Fruit fly (Drosophila melanogaster) whole organism, pupa: ENCODE measurements around the gene DENR.

Experiments used
- CG10348 ChIP-seq: fragments of 200-800 bp; sonication (Bioruptor generic); IDR thresholded peaks from 2 replicates; pipeline ENCODE4 v1.3.6; 2022; ENCODE audit warnings: missing biosample characterization, missing genetic modification characterization
- CG12605 ChIP-seq: fragments of 200-800 bp; sonication (Bioruptor generic); IDR thresholded peaks from 2 replicates; pipeline ENCODE4 v1.3.6; 2022; ENCODE audit warnings: missing biosample characterization, missing genetic modification characterization
- CG13204 ChIP-seq: fragments of 200-800 bp; sonication (Bioruptor generic); optimal IDR thresholded peaks from 2 replicates; lab custom pipeline; 2018; ENCODE audit warnings: missing biosample characterization, mild to moderate bottlenecking, missing genetic modification characterization, moderate library complexity
- CG14655 ChIP-seq: fragments of 200-800 bp; sonication (Bioruptor generic); optimal IDR thresholded peaks from 3 replicates; lab custom pipeline; 2017; ENCODE audit warnings: mild to moderate bottlenecking, missing biosample characterization, missing genetic modification reagents, missing genetic modification characterization
- CG15710 ChIP-seq: fragments of 200-800 bp; sonication (Bioruptor generic); optimal IDR thresholded peaks from 2 replicates; lab custom pipeline; 2018; ENCODE audit warnings: missing biosample characterization, mild to moderate bottlenecking, missing genetic modification characterization, moderate library complexity
- CG32121 ChIP-seq: fragments of 200-800 bp; sonication (Bioruptor generic); IDR thresholded peaks from 2 replicates; pipeline ENCODE4 v1.3.6; 2022; ENCODE audit warnings: missing biosample characterization, missing genetic modification characterization
- CG34367 ChIP-seq: fragments of 200-800 bp; sonication (Bioruptor generic); optimal IDR thresholded peaks from 2 replicates; lab custom pipeline; 2018; ENCODE audit warnings: missing biosample characterization, mild to moderate bottlenecking, missing genetic modification characterization
- CG4496 ChIP-seq: fragments of 200-800 bp; sonication (Bioruptor generic); IDR thresholded peaks from 3 replicates; pipeline ENCODE4 v1.3.6; 2022; ENCODE audit warnings: missing biosample characterization, missing genetic modification characterization
- CG8159 ChIP-seq: fragments of 200-800 bp; sonication (Bioruptor generic); optimal IDR thresholded peaks from 3 replicates; lab custom pipeline; 2018; ENCODE audit warnings: missing biosample characterization, mild to moderate bottlenecking, missing genetic modification characterization, moderate library complexity
- CG8301 ChIP-seq: fragments of 200-800 bp; sonication (Bioruptor generic); optimal IDR thresholded peaks from 2 replicates; lab custom pipeline; 2018; ENCODE audit warnings: missing biosample characterization, mild to moderate bottlenecking, missing genetic modification characterization
- CG9948 ChIP-seq: fragments of 200-800 bp; sonication (Bioruptor generic); optimal IDR thresholded peaks from 2 replicates; lab custom pipeline; 2018; ENCODE audit warnings: missing biosample characterization, mild to moderate bottlenecking, missing genetic modification characterization, moderate library complexity
- D1 ChIP-seq: fragments of 200-800 bp; sonication (Bioruptor generic); optimal IDR thresholded peaks from 2 replicates; lab custom pipeline; 2018; ENCODE audit warnings: missing biosample characterization, mild to moderate bottlenecking, missing genetic modification characterization, moderate library complexity
- EcR ChIP-seq: fragments of 200-800 bp; sonication (Bioruptor generic); optimal IDR thresholded peaks from 3 replicates; lab custom pipeline; 2019; ENCODE audit warnings: missing biosample characterization, missing genetic modification characterization, mild to moderate bottlenecking, moderate library complexity, missing genetic modification reagents
- Ets98B ChIP-seq: fragments of 200-800 bp; sonication (Bioruptor generic); IDR thresholded peaks from 2 replicates; pipeline ENCODE4 v1.3.6; 2022; ENCODE audit warnings: missing biosample characterization, missing genetic modification characterization
- Pif1A ChIP-seq: fragments of 200-800 bp; sonication (Bioruptor generic); optimal IDR thresholded peaks from 3 replicates; lab custom pipeline; 2016; ENCODE audit warnings: missing biosample characterization, missing genetic modification characterization
- Pif1B ChIP-seq: fragments of 200-800 bp; sonication (Bioruptor generic); optimal IDR thresholded peaks from 3 replicates; lab custom pipeline; 2016; ENCODE audit warnings: missing biosample characterization, missing genetic modification characterization
- Snoo ChIP-seq: fragments of 200-800 bp; sonication (Bioruptor generic); optimal IDR thresholded peaks from 3 replicates; lab custom pipeline; 2017; ENCODE audit warnings: missing biosample characterization, mild to moderate bottlenecking, missing genetic modification characterization, inconsistent platforms
- fd96Ca ChIP-seq: fragments of 200-800 bp; sonication (Bioruptor generic); IDR thresholded peaks from 3 replicates; pipeline ENCODE4 v1.3.6; 2022; ENCODE audit warnings: missing biosample characterization, missing genetic modification characterization
- gl ChIP-seq: fragments of 200-800 bp; sonication (Bioruptor generic); optimal IDR thresholded peaks from 2 replicates; lab custom pipeline; 2018; ENCODE audit warnings: missing biosample characterization, mild to moderate bottlenecking, missing genetic modification characterization
- rn ChIP-seq: fragments of 200-800 bp; sonication (Bioruptor generic); IDR thresholded peaks from 2 replicates; pipeline ENCODE4 v1.3.6; 2022; ENCODE audit warnings: missing biosample characterization, missing genetic modification characterization

Gene DENR

DNA sequence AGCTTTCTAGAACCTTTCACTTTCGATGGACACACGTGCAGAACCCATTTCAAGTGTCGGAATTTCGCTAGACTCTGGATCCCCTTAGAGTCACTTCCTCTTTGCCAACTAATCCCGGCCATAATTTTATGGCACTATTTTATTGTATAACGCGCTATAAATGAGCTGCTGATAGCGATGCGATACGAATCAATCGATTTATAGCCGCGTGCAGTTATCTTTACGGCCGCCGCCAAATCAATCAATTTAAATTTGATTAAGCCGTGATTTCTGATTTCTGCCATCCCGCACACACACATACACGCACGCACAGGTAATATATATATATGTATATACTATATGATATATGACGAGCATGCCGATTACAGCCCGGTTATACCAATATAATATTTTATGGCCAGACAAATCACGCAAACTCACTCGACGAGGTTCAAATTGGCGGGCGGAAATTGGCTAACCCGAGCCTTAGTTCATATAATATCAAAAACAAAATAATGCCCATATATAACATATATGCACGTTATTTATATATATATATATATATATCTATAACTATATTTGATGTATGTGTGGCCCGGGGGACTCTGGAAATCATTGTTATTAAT, 34.4 kb upstream of the DENR start:
- TF ChIP-seq Snoo, result no peak
- 0 out of 3 replicates have a peak, but pooled peaks have one; percentile 8 for TF ChIP-seq fd96Ca (GFP tag; lab: Robert Waterston, UW)
- no peak for TF ChIP-seq CG10348 (GFP tag; lab: Robert Waterston, UW)
- no peak for TF ChIP-seq CG32121

dm6 chrX:16918767-16919336, 32.5 kb upstream of the DENR start:
- TF ChIP-seq rn, result no peak
- no peak for TF ChIP-seq CG12605
- no peak for TF ChIP-seq gl (tag; lab: Kevin White, UChicago)
- no peak for TF ChIP-seq Pif1B (GFP tag; lab: Kevin White, UChicago)
- TF ChIP-seq, all 21 proteins: peak for 0

- TF ChIP-seq CG32121 (no peak), CG9948 (tag; lab: Kevin White, UChicago) (no peak), CG4496 (GFP tag; lab: Robert Waterston, UW) (0 out of 3 replicates have a peak, but pooled peaks have one; percentile 16)
- TF ChIP-seq, all 21 proteins: peak for 1
Observed at dm6 chrX:16917462-16917861, 31.1 kb upstream of the DENR start.

dm6 chrX:16912965-16913755, 26.8 kb upstream of the DENR start, which contains the start of gene CG4928:
Gene CG4928, plus strand, starts transcription at chrX:16913180.
- TF ChIP-seq CG13204 (GFP tag; lab: Kevin White, UChicago) (peak; percentile 40), CG10348 (GFP tag; lab: Robert Waterston, UW) (no peak), CG4496 (GFP tag; lab: Robert Waterston, UW) (no peak), Pif1A (GFP tag; lab: Kevin White, UChicago) (no peak), EcR (GFP tag; lab: Kevin White, UChicago) (peak; percentile 67), rn (no peak), fd96Ca (GFP tag; lab: Robert Waterston, UW) (no peak), CG12605 (no peak), D1 (tag; lab: Kevin White, UChicago) (no peak), Pif1B (GFP tag; lab: Kevin White, UChicago) (no peak), gl (tag; lab: Kevin White, UChicago) (no peak), CG32121 (no peak), CG9948 (tag; lab: Kevin White, UChicago) (no peak), CG14655 (GFP tag; lab: Kevin White, UChicago) (no peak), CG15710 (no peak), Snoo (no peak), CG8301 (tag; lab: Kevin White, UChicago) (no peak), Ets98B (peak; percentile 20; the same call in 1 of the 2 replicates), CG8159 (tag; lab: Kevin White, UChicago) (no peak)

DNA sequence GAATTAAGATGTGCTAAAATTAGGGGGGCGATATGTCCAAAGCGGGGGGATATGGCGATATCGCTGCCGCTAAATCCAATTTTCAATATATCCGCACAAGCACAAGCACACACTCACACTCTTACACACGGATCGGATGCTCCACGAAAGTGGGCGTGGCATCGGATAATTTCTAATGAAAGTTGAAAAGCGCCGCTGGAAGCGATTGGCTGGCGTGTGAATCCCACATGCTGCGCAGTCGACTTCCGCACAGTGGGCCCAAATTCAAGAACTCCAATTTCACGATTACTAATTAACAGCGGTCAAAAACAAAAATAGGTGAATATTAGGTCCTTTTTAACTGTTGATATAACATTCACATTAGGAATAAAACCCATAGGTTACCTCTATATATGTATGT, 25.6 kb upstream of the DENR start:
- TF ChIP-seq Ets98B (no peak), gl (tag; lab: Kevin White, UChicago) (no peak), CG15710 (no peak), rn (no peak), CG4496 (GFP tag; lab: Robert Waterston, UW) (no peak), CG9948 (tag; lab: Kevin White, UChicago) (no peak), Pif1A (GFP tag; lab: Kevin White, UChicago) (no peak), CG8159 (tag; lab: Kevin White, UChicago) (no peak), CG34367 (tag; lab: Kevin White, UChicago) (no peak), CG12605 (no peak), CG13204 (GFP tag; lab: Kevin White, UChicago) (no peak)

- TF ChIP-seq CG15710 (no peak), CG8301 (tag; lab: Kevin White, UChicago) (no peak), CG34367 (tag; lab: Kevin White, UChicago) (no peak), rn (no peak), D1 (tag; lab: Kevin White, UChicago) (no peak), Pif1A (GFP tag; lab: Kevin White, UChicago) (no peak), fd96Ca (GFP tag; lab: Robert Waterston, UW) (no peak), gl (tag; lab: Kevin White, UChicago) (no peak)
- TF ChIP-seq, all 21 proteins: peak for 0
Observed at dm6 chrX:16909886-16910285, 23.5 kb upstream of the DENR start.

DNA sequence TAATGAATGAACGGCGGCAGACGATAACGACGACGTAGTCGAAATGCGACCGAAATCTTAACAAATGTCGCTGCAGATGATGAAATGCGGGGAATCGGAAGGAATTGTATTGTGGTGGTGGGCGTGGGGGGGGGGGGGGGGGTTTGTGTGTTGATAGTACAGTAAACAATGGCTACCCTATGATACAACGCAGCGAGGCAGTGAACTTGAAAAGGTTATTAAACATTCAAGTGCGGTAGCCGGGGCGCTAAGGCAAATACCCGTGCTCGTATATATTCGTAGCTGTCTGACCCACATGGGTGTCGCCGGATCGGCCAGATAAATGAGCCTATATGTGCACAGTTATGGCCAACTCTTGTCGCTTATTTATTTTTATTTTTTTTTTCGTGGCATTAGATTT, 22.9 kb upstream of the DENR start:
- TF ChIP-seq CG15710 (no peak), CG13204 (GFP tag; lab: Kevin White, UChicago) (no peak), Pif1B (GFP tag; lab: Kevin White, UChicago) (no peak), CG14655 (GFP tag; lab: Kevin White, UChicago) (no peak), CG10348 (GFP tag; lab: Robert Waterston, UW) (no peak), CG9948 (tag; lab: Kevin White, UChicago) (no peak), gl (tag; lab: Kevin White, UChicago) (no peak), CG4496 (GFP tag; lab: Robert Waterston, UW) (no peak), Snoo (no peak), CG8301 (tag; lab: Kevin White, UChicago) (no peak), CG32121 (no peak), rn (no peak), CG12605 (no peak), EcR (GFP tag; lab: Kevin White, UChicago) (no peak), fd96Ca (GFP tag; lab: Robert Waterston, UW) (no peak), Ets98B (no peak), D1 (tag; lab: Kevin White, UChicago) (no peak)
- TF ChIP-seq, all 21 proteins: peak for 0
